Worm (Caenorhabditis elegans) whole organism, L4 larva: ENCODE results near the gene cdc-73.
A peak's percentile ranks its signal among the peaks of the same experiment; 100 is the strongest.

ENCODE experiments used
- F26F4.8 ChIP-seq: fragments of 200-800 bp; sonication (Bioruptor generic); conservative IDR thresholded peaks from 2 replicates; pipeline ENCODE4 v1.3.6; 2022; ENCODE audit warnings: missing genetic modification characterization, missing compliant biosample characterization
- R02D3.7 ChIP-seq: fragments of 150-350 bp; sonication (generic microtip); optimal IDR thresholded peaks from 3 replicates; lab custom pipeline; 2014; ENCODE audit warnings: missing biosample characterization, missing genetic modification characterization
- T26A8.4 ChIP-seq: fragments of 200-800 bp; sonication (Bioruptor generic); IDR thresholded peaks from 2 replicates; pipeline ENCODE4 v1.3.6; 2022; ENCODE audit warnings: missing genetic modification characterization, missing compliant biosample characterization
- Y105C5A.15 ChIP-seq: fragments of 200-800 bp; sonication (Bioruptor generic); IDR thresholded peaks from 2 replicates; pipeline ENCODE4 v1.3.6; 2022; ENCODE audit warnings: missing genetic modification characterization, missing compliant biosample characterization
- Y48G9A.11 ChIP-seq: fragments of 200-800 bp; sonication (Bioruptor generic); IDR thresholded peaks from 2 replicates; pipeline ENCODE4 v1.3.6; 2022; ENCODE audit warnings: missing genetic modification reagents, missing genetic modification characterization, missing compliant biosample characterization
- ZK337.2 ChIP-seq: fragments of 200-800 bp; sonication (Bioruptor generic); IDR thresholded peaks from 2 replicates; pipeline ENCODE4 v1.3.6; 2022; ENCODE audit warnings: missing genetic modification reagents, missing genetic modification characterization, missing compliant biosample characterization
- ZK546.5 ChIP-seq, 2 experiments: sonication (generic microtip); optimal IDR thresholded peaks; 2 replicates each; lab custom pipeline; 2017; ENCODE audit warnings: missing biosample characterization in 2 of 2, missing genetic modification characterization in 2 of 2
- aha-1 ChIP-seq: fragments of 150-350 bp; peaks from one replicate; lab custom pipeline; 2014; ENCODE audit warnings: missing biosample characterization, missing genetic modification characterization
- ama-1 ChIP-seq: fragments of 150-350 bp; optimal IDR thresholded peaks from 2 replicates; lab custom pipeline; 2014; ENCODE audit warnings: inconsistent platforms, mixed read lengths
- ceh-20 ChIP-seq: fragments of 200-800 bp; sonication (Bioruptor generic); IDR thresholded peaks from 2 replicates; pipeline ENCODE4 v1.3.6; 2022; ENCODE audit warnings: missing genetic modification reagents, missing genetic modification characterization, missing compliant biosample characterization
- ceh-32 ChIP-seq: sonication (generic microtip); optimal IDR thresholded peaks from 2 replicates; lab custom pipeline; 2016; ENCODE audit warnings: mild to moderate bottlenecking, missing genetic modification characterization, missing compliant biosample characterization; ENCODE audit not compliant: poor library complexity
- ceh-82 ChIP-seq: sonication (generic microtip); optimal IDR thresholded peaks from 2 replicates; lab custom pipeline; 2017; ENCODE audit warnings: missing biosample characterization, missing genetic modification characterization
- daf-19 ChIP-seq: fragments of 200-800 bp; sonication (Bioruptor generic); conservative IDR thresholded peaks from 2 replicates; pipeline ENCODE4 v1.3.6; 2022; ENCODE audit warnings: missing genetic modification characterization, missing compliant biosample characterization
- dmd-9 ChIP-seq: fragments of 200-800 bp; sonication (Bioruptor generic); IDR thresholded peaks from 2 replicates; pipeline ENCODE4 v1.3.6; 2022; ENCODE audit warnings: missing genetic modification reagents, missing genetic modification characterization, missing compliant biosample characterization
- duxl-1 ChIP-seq: sonication (generic microtip); optimal IDR thresholded peaks from 2 replicates; lab custom pipeline; 2016; ENCODE audit warnings: mild to moderate bottlenecking, missing genetic modification characterization, moderate library complexity, missing compliant biosample characterization; ENCODE audit not compliant: poor library complexity
- egl-43 ChIP-seq: fragments of 200-800 bp; sonication (Bioruptor generic); IDR thresholded peaks from 2 replicates; pipeline ENCODE4 v1.3.6; 2022; ENCODE audit warnings: missing genetic modification reagents, missing genetic modification characterization, missing compliant biosample characterization
- fos-1 ChIP-seq: fragments of 150-350 bp; optimal IDR thresholded peaks from 2 replicates; lab custom pipeline; 2014; ENCODE audit warnings: missing biosample characterization, missing genetic modification characterization
- gei-8 ChIP-seq: fragments of 200-800 bp; sonication (Bioruptor generic); optimal IDR thresholded peaks from 2 replicates; lab custom pipeline; 2018; ENCODE audit warnings: mild to moderate bottlenecking, missing genetic modification characterization, missing compliant biosample characterization
- hlh-30 ChIP-seq: sonication (generic microtip); optimal IDR thresholded peaks from 2 replicates; lab custom pipeline; 2017; ENCODE audit warnings: antibody characterized with exemption, mild to moderate bottlenecking, missing genetic modification characterization, missing compliant biosample characterization; ENCODE audit not compliant: insufficient read depth
- lim-7 ChIP-seq: fragments of 200-800 bp; sonication (Bioruptor generic); IDR thresholded peaks from 2 replicates; pipeline ENCODE4 v1.3.6; 2022; ENCODE audit warnings: missing genetic modification characterization, missing compliant biosample characterization
- lin-1 ChIP-seq: fragments of 200-800 bp; sonication (Bioruptor generic); IDR thresholded peaks from 2 replicates; pipeline ENCODE4 v1.3.6; 2022; ENCODE audit warnings: missing genetic modification reagents, missing genetic modification characterization, missing compliant biosample characterization
- lin-13 ChIP-seq: fragments of 150-350 bp; optimal IDR thresholded peaks from 2 replicates; lab custom pipeline; 2014; ENCODE audit warnings: missing biosample characterization, missing genetic modification reagents, missing genetic modification characterization
- lin-15B ChIP-seq: fragments of 150-350 bp; sonication (generic microtip); optimal IDR thresholded peaks from 3 replicates; lab custom pipeline; 2014; ENCODE audit warnings: missing biosample characterization, missing genetic modification characterization
- lin-29 ChIP-seq: fragments of 200-800 bp; sonication (Bioruptor generic); IDR thresholded peaks from 2 replicates; pipeline ENCODE4 v1.3.6; 2022; ENCODE audit warnings: missing genetic modification reagents, missing genetic modification characterization, missing compliant biosample characterization
- lin-39 ChIP-seq: fragments of 150-350 bp; optimal IDR thresholded peaks from 2 replicates; lab custom pipeline; 2014; ENCODE audit warnings: missing biosample characterization, missing genetic modification reagents, missing genetic modification characterization
- mxl-3 ChIP-seq: fragments of 200-800 bp; sonication (Bioruptor generic); optimal IDR thresholded peaks from 2 replicates; lab custom pipeline; 2018; ENCODE audit warnings: mild to moderate bottlenecking, missing genetic modification characterization, missing compliant biosample characterization
- nhr-111 ChIP-seq: fragments of 200-800 bp; sonication (Bioruptor generic); optimal IDR thresholded peaks from 2 replicates; lab custom pipeline; 2018; ENCODE audit warnings: mild to moderate bottlenecking, missing genetic modification characterization, missing compliant biosample characterization
- nhr-237 ChIP-seq: sonication (generic microtip); optimal IDR thresholded peaks from 2 replicates; lab custom pipeline; 2017; ENCODE audit warnings: missing biosample characterization, missing genetic modification characterization
- nhr-25 ChIP-seq: sonication (generic microtip); optimal IDR thresholded peaks from 2 replicates; lab custom pipeline; 2017; ENCODE audit warnings: missing genetic modification characterization, mild to moderate bottlenecking, missing compliant biosample characterization, antibody characterized with exemption, moderate library complexity, borderline replicate concordance; ENCODE audit not compliant: insufficient read depth
- nhr-41 ChIP-seq: fragments of 200-800 bp; sonication (Bioruptor generic); IDR thresholded peaks from 2 replicates; pipeline ENCODE4 v1.3.6; 2022; ENCODE audit warnings: missing genetic modification reagents, missing genetic modification characterization, missing compliant biosample characterization
- nhr-6 ChIP-seq: fragments of 150-350 bp; optimal IDR thresholded peaks from 2 replicates; lab custom pipeline; 2014; ENCODE audit warnings: missing biosample characterization, missing genetic modification characterization
- pqm-1 ChIP-seq: sonication (generic microtip); optimal IDR thresholded peaks from 2 replicates; lab custom pipeline; 2017; ENCODE audit warnings: missing biosample characterization, missing genetic modification characterization
- rbr-2 ChIP-seq: sonication (generic microtip); optimal IDR thresholded peaks from 2 replicates; lab custom pipeline; 2016; ENCODE audit warnings: missing genotype, missing genetic modification characterization, missing compliant biosample characterization
- set-16 ChIP-seq: fragments of 200-800 bp; sonication (Bioruptor generic); IDR thresholded peaks from 2 replicates; pipeline ENCODE4 v1.3.6; 2022; ENCODE audit warnings: missing genetic modification reagents, missing genetic modification characterization, missing compliant biosample characterization
- snpc-1.2 ChIP-seq: fragments of 200-800 bp; sonication (Bioruptor generic); IDR thresholded peaks from 2 replicates; pipeline ENCODE4 v1.3.6; 2022; ENCODE audit warnings: missing genetic modification reagents, missing genetic modification characterization, missing compliant biosample characterization
- snpc-4 ChIP-seq: fragments of 150-350 bp; optimal IDR thresholded peaks from 2 replicates; lab custom pipeline; 2014; ENCODE audit warnings: missing biosample characterization, missing genetic modification characterization
- spr-3 ChIP-seq: fragments of 200-800 bp; sonication (Bioruptor generic); optimal IDR thresholded peaks from 2 replicates; lab custom pipeline; 2018; ENCODE audit warnings: mild to moderate bottlenecking, missing genetic modification characterization, missing compliant biosample characterization
- tra-1 ChIP-seq: fragments of 200-800 bp; sonication (Bioruptor generic); IDR thresholded peaks from 2 replicates; pipeline ENCODE4 v1.3.6; 2022; ENCODE audit warnings: missing genetic modification reagents, missing genetic modification characterization, missing compliant biosample characterization
- unc-39 ChIP-seq: sonication (generic microtip); optimal IDR thresholded peaks from 2 replicates; lab custom pipeline; 2017; ENCODE audit warnings: missing biosample characterization, missing genetic modification characterization
- unc-62 ChIP-seq, 3 experiments: fragments of 150-350 bp in 1 of 3; sonication (generic microtip); optimal IDR thresholded peaks in 2 of 3; peaks in 1 of 3; 1 replicate in 1 of 3; 2 replicates in 2 of 3; lab custom pipeline; 2014 to 2017; ENCODE audit warnings: missing biosample characterization in 3 of 3, missing genetic modification characterization in 3 of 3, missing genetic modification reagents in 3 of 3, missing genotype in 1 of 3
- vab-7 ChIP-seq: fragments of 200-800 bp; sonication (Bioruptor generic); IDR thresholded peaks from 2 replicates; pipeline ENCODE4 v1.3.6; 2022; ENCODE audit warnings: missing genetic modification reagents, missing genetic modification characterization, missing compliant biosample characterization
- zip-11 ChIP-seq: fragments of 200-800 bp; sonication (Bioruptor generic); IDR thresholded peaks from 2 replicates; pipeline ENCODE4 v1.3.6; 2022; ENCODE audit warnings: missing genetic modification characterization, missing compliant biosample characterization
- zip-2 ChIP-seq: fragments of 150-350 bp; optimal IDR thresholded peaks from 2 replicates; lab custom pipeline; 2014; ENCODE audit warnings: missing biosample characterization, missing genetic modification characterization
- ztf-7 ChIP-seq: fragments of 150-350 bp; optimal IDR thresholded peaks from 2 replicates; lab custom pipeline; 2014; ENCODE audit warnings: missing biosample characterization, missing genetic modification characterization

Gene cdc-73

DNA sequence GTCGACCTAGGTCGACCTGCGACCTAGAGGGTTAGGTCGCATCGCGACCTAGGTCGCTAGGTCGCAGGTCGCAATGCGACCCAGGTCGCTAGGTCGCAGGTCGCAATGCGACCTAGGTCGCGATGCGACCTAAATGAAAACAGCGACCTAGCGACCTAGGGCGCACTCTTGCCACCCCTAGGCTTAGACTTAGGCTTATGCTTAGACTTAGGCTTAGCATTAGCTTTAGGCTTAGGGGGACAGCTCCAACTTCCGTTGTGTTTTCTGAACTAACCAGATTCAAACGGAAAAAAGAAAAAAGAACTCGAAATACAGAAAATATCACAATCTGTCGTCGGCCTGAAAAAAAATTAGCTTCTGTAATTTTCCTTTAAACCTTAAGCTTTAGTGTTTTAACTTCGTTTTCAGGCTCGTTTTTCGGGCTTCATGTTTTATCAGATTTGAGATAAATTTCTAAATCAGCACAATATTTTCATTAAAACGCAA is 28.0 kb upstream of the cdc-73 start (continued):
- TF ChIP-seq ama-1 (lab: Kevin White, UChicago) (no peak), snpc-4 (tag; lab: Kevin White, UChicago) (no peak), Y48G9A.11 (GFP tag; lab: Robert Waterston, UW) (peak; percentile 57; the same call in 1 of the 2 replicates), lim-7 (GFP tag; lab: Robert Waterston, UW) (peak; percentile 51; the same call in 1 of the 2 replicates), ZK337.2 (GFP tag; lab: Robert Waterston, UW) (no peak), gei-8 (no peak), vab-7 (GFP tag; lab: Robert Waterston, UW) (peak; percentile 39; the same call in 1 of the 2 replicates), Y105C5A.15 (GFP tag; lab: Robert Waterston, UW) (no peak), ceh-82 (tag; lab: Kevin White, UChicago) (no peak), unc-39 (tag; lab: Kevin White, UChicago) (no peak), zip-2 (tag; lab: Kevin White, UChicago) (no peak), R02D3.7 (tag; lab: Kevin White, UChicago) (no peak), nhr-237 (no peak), zip-11 (GFP tag; lab: Robert Waterston, UW) (no peak), T26A8.4 (GFP tag; lab: Robert Waterston, UW) (peak; percentile 76), duxl-1 (no peak), hlh-30 (tag; lab: Kevin White, UChicago) (no peak), daf-19 (0 out of 2 replicates have a peak, but pooled peaks have one; percentile 31), set-16 (GFP tag; lab: Robert Waterston, UW) (peak; percentile 70), ceh-20 (GFP tag; lab: Robert Waterston, UW) (0 out of 2 replicates have a peak, but pooled peaks have one; percentile 9), unc-62 (GFP tag; optimal IDR thresholded peaks at IDR 0.05 in 1 of 2; lab: Kevin White, UChicago) (peak in 1 of 2 experiments; percentile 56), unc-62 (tag; optimal IDR thresholded peaks at IDR 0.05; lab: Kevin White, UChicago) (no peak), ZK546.5 (tag; optimal IDR thresholded peaks at IDR 0.05; lab: Kevin White, UChicago) (no peak), lin-1 (GFP tag; lab: Robert Waterston, UW) (no peak), rbr-2 (tag; lab: Kevin White, UChicago) (no peak), tra-1 (GFP tag; lab: Robert Waterston, UW) (no peak), nhr-41 (GFP tag; lab: Robert Waterston, UW) (no peak), F26F4.8 (0 out of 2 replicates have a peak, but pooled peaks have one; percentile 8)

DNA sequence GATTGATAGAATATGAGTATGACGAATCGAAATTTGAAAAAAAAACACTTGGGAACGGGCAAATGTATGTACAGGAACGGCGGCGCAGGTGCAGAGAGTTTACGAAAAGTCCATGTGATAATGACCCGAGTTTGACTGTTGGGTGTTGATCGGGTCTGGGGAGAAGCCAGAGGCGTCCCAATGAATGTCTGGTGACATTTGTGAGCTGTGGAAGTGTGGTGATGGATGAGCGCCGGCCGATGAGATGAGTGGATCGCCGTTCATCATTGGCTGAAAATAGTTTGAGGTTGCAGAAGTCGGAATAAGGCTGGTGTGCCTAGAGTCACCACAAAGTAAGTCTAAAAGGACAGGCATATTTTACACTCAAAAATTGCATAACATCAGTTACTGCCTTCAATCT is 26.7 kb upstream of the cdc-73 start:
- TF ChIP-seq lin-13 (no peak), nhr-25 (tag; lab: Kevin White, UChicago) (no peak), unc-62 (GFP tag; optimal IDR thresholded peaks at IDR 0.05 in 1 of 2; lab: Kevin White, UChicago) (peak in 1 of 2 experiments; percentile 97), unc-62 (tag; optimal IDR thresholded peaks at IDR 0.05; lab: Kevin White, UChicago) (no peak), vab-7 (GFP tag; lab: Robert Waterston, UW) (no peak), nhr-111 (no peak), nhr-41 (GFP tag; lab: Robert Waterston, UW) (no peak), aha-1 (peak; percentile 82), ceh-32 (tag; lab: Kevin White, UChicago) (no peak)
- TF ChIP-seq, all 104 proteins: peak for 2

DNA sequence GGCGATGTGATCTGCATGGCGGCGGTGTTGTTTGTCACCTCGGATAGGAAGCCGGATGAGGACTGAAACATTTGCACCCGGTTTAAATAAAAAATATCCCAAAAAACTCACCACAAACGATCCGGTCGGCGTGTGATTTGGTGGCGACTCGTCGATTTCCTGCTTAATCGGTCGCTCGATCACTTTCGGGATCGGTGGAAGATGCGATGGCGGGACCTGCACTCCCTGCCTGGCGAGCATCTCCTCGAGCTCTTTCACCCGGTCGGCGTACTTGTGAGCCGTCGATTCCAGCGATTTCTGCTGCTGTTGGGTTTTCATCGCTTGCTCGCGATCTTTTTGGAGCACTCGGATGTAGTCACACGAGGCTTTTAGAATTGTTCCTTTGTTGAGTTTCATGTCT is 25.7 kb upstream of the cdc-73 start:
- no peak for TF ChIP-seq ZK337.2 (GFP tag; lab: Robert Waterston, UW)
- TF ChIP-seq nhr-6 (tag; lab: Kevin White, UChicago), result no peak
- 0 out of 2 replicates have a peak, but pooled peaks have one; percentile 53 for TF ChIP-seq dmd-9 (GFP tag; lab: Robert Waterston, UW)
- TF ChIP-seq mxl-3 (GFP tag; lab: Kevin White, UChicago), result no peak
- no peak for TF ChIP-seq lin-39 (tag; lab: Kevin White, UChicago)
- TF ChIP-seq spr-3, result no peak
- TF ChIP-seq set-16 (GFP tag; lab: Robert Waterston, UW), result peak; percentile 84
- no peak for TF ChIP-seq lin-15B (tag; lab: Kevin White, UChicago)
- no peak for TF ChIP-seq fos-1 (tag; lab: Kevin White, UChicago)
- TF ChIP-seq snpc-1.2, result peak; percentile 6; the same call in 1 of the 2 replicates
- no peak for TF ChIP-seq lin-29 (GFP tag; lab: Robert Waterston, UW)
- TF ChIP-seq ztf-7 (tag; lab: Kevin White, UChicago), result no peak
- TF ChIP-seq pqm-1 (tag; lab: Kevin White, UChicago), result no peak
- TF ChIP-seq egl-43 (GFP tag; lab: Robert Waterston, UW), result no peak
- TF ChIP-seq, all 104 proteins: peak for 3
